Worm (Caenorhabditis elegans): ENCODE measurements around the gene Y43F4A.4.
"Not testable (repeated sequence)": the region's sequence is repeated elsewhere in the genome, so short reads cannot be mapped to it uniquely, and the experiment has no call there.

Gene Y43F4A.4

ce11 chrIII:13292971-13293514 is 47.7 kb downstream of the Y43F4A.4 start, which contains the start of gene set-25:
Gene set-25 (minus strand): TSS chrIII:13293090.
- not testable (repeated sequence) for TF ChIP-seq dao-5, W03F9.2, him-1 (tag; optimal IDR thresholded peaks at IDR 0.05)

All from whole organism, L4/young adult.